Worm (Caenorhabditis elegans) whole organism, L3 larva: Measurements from ENCODE around the gene rnp-9.
A peak's percentile ranks its signal among the peaks of the same experiment; 100 is the strongest.

Experiments
- ZK546.5 ChIP-seq: sonication (generic microtip); optimal IDR thresholded peaks from 2 replicates; lab custom pipeline; 2017; ENCODE audit warnings: missing biosample characterization, missing genetic modification characterization
- ceh-82 ChIP-seq: fragments of 150-350 bp; optimal IDR thresholded peaks from 2 replicates; lab custom pipeline; 2014; ENCODE audit warnings: missing biosample characterization, missing genetic modification characterization
- ceh-9 ChIP-seq: sonication (generic microtip); optimal IDR thresholded peaks from 2 replicates; lab custom pipeline; 2018; ENCODE audit warnings: missing biosample characterization, missing genetic modification characterization
- daf-12 ChIP-seq: fragments of 150-350 bp; optimal IDR thresholded peaks from 2 replicates; lab custom pipeline; 2014; ENCODE audit warnings: missing biosample characterization, missing genetic modification reagents, missing genetic modification characterization
- egl-27 ChIP-seq: sonication (generic microtip); optimal IDR thresholded peaks from 4 replicates; lab custom pipeline; 2017; ENCODE audit warnings: missing biosample characterization, missing genetic modification reagents, missing genetic modification characterization
- fos-1 ChIP-seq: fragments of 150-350 bp; optimal IDR thresholded peaks from 2 replicates; lab custom pipeline; 2014; ENCODE audit warnings: missing biosample characterization, missing genetic modification characterization
- lin-15B ChIP-seq: fragments of 150-350 bp; optimal IDR thresholded peaks from 2 replicates; lab custom pipeline; 2014; ENCODE audit warnings: missing biosample characterization, missing genetic modification characterization
- nhr-25 ChIP-seq: sonication (generic microtip); optimal IDR thresholded peaks from 2 replicates; lab custom pipeline; 2017; ENCODE audit warnings: missing biosample characterization, missing genetic modification characterization
- nhr-76 ChIP-seq: fragments of 150-350 bp; sonication (generic microtip); optimal IDR thresholded peaks from 5 replicates; lab custom pipeline; 2014; ENCODE audit warnings: missing biosample characterization, missing genetic modification characterization
- pha-4 ChIP-seq: fragments of 150-350 bp; optimal IDR thresholded peaks from 2 replicates; lab custom pipeline; 2014; ENCODE audit warnings: missing biosample characterization, missing genetic modification reagents, missing genetic modification characterization
- ztf-11 ChIP-seq: fragments of 150-350 bp; optimal IDR thresholded peaks from 2 replicates; lab custom pipeline; 2014; ENCODE audit warnings: missing biosample characterization, missing genetic modification characterization

rnp-9 gene

ce11 chrX:10218779-10219178, 51.7 kb downstream of the rnp-9 start, which contains the start of gene F44A6.5 (continued):
- TF ChIP-seq ceh-82 (tag; lab: Kevin White, UChicago): no peak
- no peak for TF ChIP-seq nhr-76 (tag; lab: Kevin White, UChicago)
- TF ChIP-seq lin-15B: no peak
- no peak for TF ChIP-seq egl-27
- peak; percentile 53 for TF ChIP-seq pha-4 (tag; lab: Kevin White, UChicago)
- TF ChIP-seq fos-1: no peak
- no peak for TF ChIP-seq ceh-9
- TF ChIP-seq nhr-25 (tag; lab: Kevin White, UChicago): peak; percentile 70

ce11 chrX:10219184-10219705, 52.1 kb downstream of the rnp-9 start:
- TF ChIP-seq ZK546.5 (no peak), ztf-11 (tag; lab: Kevin White, UChicago) (no peak), daf-12 (tag; lab: Kevin White, UChicago) (no peak), nhr-25 (tag; lab: Kevin White, UChicago) (no peak)
